Worm (Caenorhabditis elegans) whole organism, L3 larva: ENCODE data around the gene fbxa-142.
A peak's percentile ranks its signal among the peaks of the same experiment; 100 is the strongest.

Experiments
- ZK546.5 ChIP-seq: sonication (generic microtip); optimal IDR thresholded peaks from 2 replicates; lab custom pipeline; 2017; ENCODE audit warnings: missing biosample characterization, missing genetic modification characterization
- aly-2 ChIP-seq: fragments of 150-350 bp; optimal IDR thresholded peaks from 2 replicates; lab custom pipeline; 2014; ENCODE audit warnings: missing biosample characterization, missing genetic modification characterization
- ama-1 ChIP-seq: fragments of 150-350 bp; optimal IDR thresholded peaks from 2 replicates; lab custom pipeline; 2018
- ceh-16 ChIP-seq: sonication (generic microtip); optimal IDR thresholded peaks from 2 replicates; lab custom pipeline; 2017; ENCODE audit warnings: missing biosample characterization, missing genetic modification characterization
- ceh-28 ChIP-seq: fragments of 150-350 bp; optimal IDR thresholded peaks from 2 replicates; lab custom pipeline; 2014; ENCODE audit warnings: missing biosample characterization, missing genetic modification reagents, missing genetic modification characterization
- ceh-82 ChIP-seq: fragments of 150-350 bp; optimal IDR thresholded peaks from 2 replicates; lab custom pipeline; 2014; ENCODE audit warnings: missing biosample characterization, missing genetic modification characterization
- ceh-9 ChIP-seq: sonication (generic microtip); optimal IDR thresholded peaks from 2 replicates; lab custom pipeline; 2018; ENCODE audit warnings: missing biosample characterization, missing genetic modification characterization
- daf-12 ChIP-seq: fragments of 150-350 bp; optimal IDR thresholded peaks from 2 replicates; lab custom pipeline; 2014; ENCODE audit warnings: missing biosample characterization, missing genetic modification reagents, missing genetic modification characterization
- egl-27 ChIP-seq: sonication (generic microtip); optimal IDR thresholded peaks from 4 replicates; lab custom pipeline; 2017; ENCODE audit warnings: missing biosample characterization, missing genetic modification reagents, missing genetic modification characterization
- egl-5 ChIP-seq: fragments of 150-350 bp; optimal IDR thresholded peaks from 2 replicates; lab custom pipeline; 2017; ENCODE audit warnings: missing biosample characterization, missing genetic modification reagents, missing genetic modification characterization, inconsistent platforms
- elt-2 ChIP-seq: sonication (generic microtip); optimal IDR thresholded peaks from 2 replicates; lab custom pipeline; 2016; ENCODE audit warnings: missing genetic modification reagents, mild to moderate bottlenecking, missing genetic modification characterization, missing compliant biosample characterization
- elt-3 ChIP-seq, 3 experiments: fragments of 150-350 bp in 1 of 3; sonication (generic microtip) in 2 of 3; optimal IDR thresholded peaks; 2 replicates in 2 of 3; 4 replicates in 1 of 3; lab custom pipeline; 2014 to 2017; ENCODE audit warnings: missing biosample characterization in 3 of 3, missing genetic modification characterization in 3 of 3
- eor-1 ChIP-seq, 2 experiments: fragments of 150-350 bp; optimal IDR thresholded peaks; 2 replicates each; lab custom pipeline; 2014 to 2018; ENCODE audit warnings: missing biosample characterization in 2 of 2, missing genetic modification characterization in 2 of 2
- fkh-10 ChIP-seq: sonication (generic microtip); optimal IDR thresholded peaks from 2 replicates; lab custom pipeline; 2017; ENCODE audit warnings: missing biosample characterization, missing genetic modification reagents, missing genetic modification characterization
- fos-1 ChIP-seq: fragments of 150-350 bp; optimal IDR thresholded peaks from 2 replicates; lab custom pipeline; 2014; ENCODE audit warnings: missing biosample characterization, missing genetic modification characterization
- hmg-11 ChIP-seq: sonication (generic microtip); optimal IDR thresholded peaks from 2 replicates; lab custom pipeline; 2016; ENCODE audit warnings: missing genetic modification characterization, missing compliant biosample characterization
- jun-1 ChIP-seq: fragments of 150-350 bp; optimal IDR thresholded peaks from 2 replicates; lab custom pipeline; 2014; ENCODE audit warnings: missing biosample characterization, missing genetic modification reagents, missing genetic modification characterization
- lin-15B ChIP-seq: fragments of 150-350 bp; optimal IDR thresholded peaks from 2 replicates; lab custom pipeline; 2014; ENCODE audit warnings: missing biosample characterization, missing genetic modification characterization
- lsy-12 ChIP-seq: sonication (generic microtip); optimal IDR thresholded peaks from 2 replicates; lab custom pipeline; 2016; ENCODE audit warnings: mild to moderate bottlenecking, missing genetic modification characterization, missing compliant biosample characterization
- mdl-1 ChIP-seq: fragments of 150-350 bp; optimal IDR thresholded peaks from 2 replicates; lab custom pipeline; 2014; ENCODE audit warnings: missing biosample characterization, missing genetic modification characterization
- mml-1 ChIP-seq: fragments of 150-350 bp; sonication (generic microtip); optimal IDR thresholded peaks from 3 replicates; lab custom pipeline; 2014; ENCODE audit warnings: missing biosample characterization, missing genetic modification characterization
- nhr-23 ChIP-seq: fragments of 150-350 bp; optimal IDR thresholded peaks from 2 replicates; lab custom pipeline; 2014; ENCODE audit warnings: missing biosample characterization, missing genetic modification reagents, missing genetic modification characterization
- nhr-237 ChIP-seq: fragments of 150-350 bp; optimal IDR thresholded peaks from 2 replicates; lab custom pipeline; 2014; ENCODE audit warnings: missing biosample characterization, missing genetic modification characterization
- nhr-25 ChIP-seq: sonication (generic microtip); optimal IDR thresholded peaks from 2 replicates; lab custom pipeline; 2017; ENCODE audit warnings: missing biosample characterization, missing genetic modification characterization
- nhr-28 ChIP-seq: fragments of 150-350 bp; optimal IDR thresholded peaks from 2 replicates; lab custom pipeline; 2014; ENCODE audit warnings: missing biosample characterization, missing genetic modification characterization
- nhr-43 ChIP-seq: sonication (generic microtip); optimal IDR thresholded peaks from 2 replicates; lab custom pipeline; 2016; ENCODE audit warnings: mild to moderate bottlenecking, missing genetic modification characterization, missing compliant biosample characterization; ENCODE audit not compliant: poor library complexity, severe bottlenecking
- nhr-77 ChIP-seq: fragments of 150-350 bp; optimal IDR thresholded peaks from 2 replicates; lab custom pipeline; 2014; ENCODE audit warnings: missing biosample characterization, missing genetic modification characterization
- pha-4 ChIP-seq: fragments of 150-350 bp; optimal IDR thresholded peaks from 2 replicates; lab custom pipeline; 2014; ENCODE audit warnings: missing biosample characterization, missing genetic modification reagents, missing genetic modification characterization
- pqm-1 ChIP-seq: fragments of 150-350 bp; optimal IDR thresholded peaks from 2 replicates; lab custom pipeline; 2017; ENCODE audit warnings: missing biosample characterization, missing genetic modification characterization, inconsistent platforms
- skn-1 ChIP-seq: fragments of 150-350 bp; optimal IDR thresholded peaks from 2 replicates; lab custom pipeline; 2014; ENCODE audit warnings: missing biosample characterization, missing genetic modification characterization
- snpc-4 ChIP-seq: fragments of 150-350 bp; optimal IDR thresholded peaks from 2 replicates; lab custom pipeline; 2014; ENCODE audit warnings: missing biosample characterization, missing genetic modification characterization
- unc-39 ChIP-seq: sonication (generic microtip); optimal IDR thresholded peaks from 4 replicates; lab custom pipeline; 2017; ENCODE audit warnings: missing biosample characterization, missing genetic modification characterization
- unc-62 ChIP-seq: fragments of 150-350 bp; sonication (generic microtip); optimal IDR thresholded peaks from 4 replicates; lab custom pipeline; 2014; ENCODE audit warnings: missing biosample characterization, missing genetic modification reagents, missing genetic modification characterization
- ztf-11 ChIP-seq: fragments of 150-350 bp; optimal IDR thresholded peaks from 2 replicates; lab custom pipeline; 2014; ENCODE audit warnings: missing biosample characterization, missing genetic modification characterization
- ztf-4 ChIP-seq: fragments of 150-350 bp; optimal IDR thresholded peaks from 2 replicates; lab custom pipeline; 2014; ENCODE audit warnings: missing biosample characterization, missing genetic modification characterization

fbxa-142 gene

ce11 chrV:16131249-16131648 lies at the start of gene fbxa-142:
fbxa-142 (minus strand) TSS chrV:16131349.
- no peak for TF ChIP-seq lsy-12
- no peak for TF ChIP-seq ceh-16 (tag; lab: Kevin White, UChicago)
- TF ChIP-seq pha-4 (tag; lab: Kevin White, UChicago): no peak
- no peak for TF ChIP-seq jun-1 (tag; lab: Kevin White, UChicago)

ce11 chrV:16180350-16180749 lies 49.2 kb upstream of the fbxa-142 start, which contains the start of gene str-106:
str-106 (plus strand) TSS chrV:16180650.
- TF ChIP-seq mml-1 (tag; lab: Kevin White, UChicago) (no peak), nhr-237 (tag; lab: Kevin White, UChicago) (no peak), nhr-77 (no peak), eor-1 (tag; optimal IDR thresholded peaks at IDR 0.05; lab: Kevin White, UChicago) (no peak), pqm-1 (tag; lab: Kevin White, UChicago) (no peak), nhr-28 (tag; lab: Kevin White, UChicago) (no peak), nhr-23 (tag; lab: Kevin White, UChicago) (no peak), aly-2 (no peak), unc-62 (no peak), ama-1 (no peak), daf-12 (tag; lab: Kevin White, UChicago) (no peak), lin-15B (tag; lab: Kevin White, UChicago) (no peak), hmg-11 (tag; lab: Kevin White, UChicago) (no peak), fkh-10 (GFP tag; lab: Kevin White, UChicago) (no peak), jun-1 (tag; lab: Kevin White, UChicago) (no peak), ceh-82 (tag; lab: Kevin White, UChicago) (no peak), ceh-28 (tag; lab: Kevin White, UChicago) (no peak)

- TF ChIP-seq ceh-9 (tag; lab: Kevin White, UChicago) (no peak), ztf-4 (tag; lab: Kevin White, UChicago) (no peak), lsy-12 (no peak), lin-15B (tag; lab: Kevin White, UChicago) (no peak), ceh-82 (tag; lab: Kevin White, UChicago) (no peak), unc-39 (tag; lab: Kevin White, UChicago) (no peak)
Measured at ce11 chrV:16175757-16176156, 44.6 kb upstream of the fbxa-142 start, which contains the start of gene cyp-33D1. cyp-33D1 (minus strand) TSS chrV:16175857.

ce11 chrV:16175227-16175626 lies 44.1 kb upstream of the fbxa-142 start:
- TF ChIP-seq pqm-1 (tag; lab: Kevin White, UChicago): peak; percentile 35
- TF ChIP-seq elt-2: peak; percentile 60
- no peak for TF ChIP-seq ceh-28 (tag; lab: Kevin White, UChicago)

- TF ChIP-seq fos-1 (tag; lab: Kevin White, UChicago) (no peak), elt-2 (peak; percentile 23)
Measured at ce11 chrV:16174109-16174508, 43.0 kb upstream of the fbxa-142 start.

ce11 chrV:16171721-16172120 lies 40.6 kb upstream of the fbxa-142 start, which contains the start of gene K05D4.9:
K05D4.9 (minus strand) TSS chrV:16171821.
- TF ChIP-seq nhr-237 (tag; lab: Kevin White, UChicago) (no peak), jun-1 (tag; lab: Kevin White, UChicago) (no peak), fos-1 (tag; lab: Kevin White, UChicago) (no peak), skn-1 (no peak), aly-2 (no peak), daf-12 (tag; lab: Kevin White, UChicago) (no peak), lin-15B (tag; lab: Kevin White, UChicago) (no peak)

ce11 chrV:16169026-16169425 lies 37.9 kb upstream of the fbxa-142 start, which contains the start of gene str-111:
str-111 (minus strand) TSS chrV:16169126.
- TF ChIP-seq egl-5 (tag; lab: Kevin White, UChicago): no peak
- no peak for TF ChIP-seq jun-1 (tag; lab: Kevin White, UChicago)
- TF ChIP-seq unc-39 (tag; lab: Kevin White, UChicago): no peak
- no peak for TF ChIP-seq ceh-9 (tag; lab: Kevin White, UChicago)
- TF ChIP-seq ZK546.5 (tag; lab: Kevin White, UChicago): no peak
- TF ChIP-seq ceh-28 (tag; lab: Kevin White, UChicago): no peak
- no peak for TF ChIP-seq nhr-77
- no peak for TF ChIP-seq egl-27
- no peak for TF ChIP-seq ceh-16 (tag; lab: Kevin White, UChicago)
- no peak for TF ChIP-seq nhr-43
- TF ChIP-seq aly-2: no peak
- TF ChIP-seq fos-1 (tag; lab: Kevin White, UChicago): no peak
- no peak for TF ChIP-seq nhr-25 (tag; lab: Kevin White, UChicago)
- TF ChIP-seq mdl-1: no peak
- no peak for TF ChIP-seq lsy-12
- no peak for TF ChIP-seq snpc-4 (tag; lab: Kevin White, UChicago)
- TF ChIP-seq ztf-11 (tag; lab: Kevin White, UChicago): no peak
- TF ChIP-seq elt-3 (tag; optimal IDR thresholded peaks at IDR 0.05; lab: Kevin White, UChicago): no peak
- no peak for TF ChIP-seq mml-1 (tag; lab: Kevin White, UChicago)
- TF ChIP-seq, all 47 proteins: peak for 0
